Fruit fly (Drosophila melanogaster) whole organism, embryonic: ENCODE data around the gene Pp1-87B.

Experiments
- ATbp ChIP-seq: fragments of 200-800 bp; sonication (Bioruptor generic); optimal IDR thresholded peaks from 2 replicates; lab custom pipeline; 2017; ENCODE audit warnings: missing biosample characterization, mild to moderate bottlenecking, missing genetic modification characterization, missing genetic modification reagents
- CG10147 ChIP-seq: fragments of 200-800 bp; sonication (Bioruptor generic); optimal IDR thresholded peaks from 2 replicates; lab custom pipeline; 2019; ENCODE audit warnings: missing biosample characterization, mild to moderate bottlenecking, missing genetic modification characterization, moderate library complexity
- CG10321 ChIP-seq: fragments of 200-800 bp; sonication (Bioruptor generic); IDR thresholded peaks from 2 replicates; pipeline ENCODE4 v1.3.6; 2022; ENCODE audit warnings: missing biosample characterization, missing genetic modification characterization
- CG11695 ChIP-seq: fragments of 200-800 bp; sonication (Bioruptor generic); IDR thresholded peaks from 3 replicates; pipeline ENCODE4 v1.3.6; 2022; ENCODE audit warnings: missing biosample characterization, missing genetic modification characterization
- CG1233 ChIP-seq: fragments of 200-800 bp; sonication (Bioruptor generic); optimal IDR thresholded peaks from 4 replicates; lab custom pipeline; 2018; ENCODE audit warnings: missing biosample characterization, mild to moderate bottlenecking, missing genetic modification characterization
- CG14860 ChIP-seq: fragments of 200-800 bp; sonication (Bioruptor generic); IDR thresholded peaks from 3 replicates; pipeline ENCODE4 v1.3.6; 2022; ENCODE audit warnings: missing biosample characterization, missing genetic modification characterization; ENCODE audit not compliant: partially characterized antibody
- CG17361 ChIP-seq: fragments of 200-800 bp; sonication (Bioruptor generic); IDR thresholded peaks from 3 replicates; pipeline ENCODE4 v1.3.6; 2022; ENCODE audit warnings: missing biosample characterization, missing genetic modification characterization
- CG17385 ChIP-seq: fragments of 200-800 bp; sonication (Bioruptor generic); optimal IDR thresholded peaks from 3 replicates; lab custom pipeline; 2018; ENCODE audit warnings: missing biosample characterization, mild to moderate bottlenecking, missing genetic modification characterization
- CG17612 ChIP-seq: fragments of 200-800 bp; sonication (Bioruptor generic); IDR thresholded peaks from 2 replicates; pipeline ENCODE4 v1.3.6; 2022; ENCODE audit warnings: missing biosample characterization, missing genetic modification characterization
- CG17912 ChIP-seq: fragments of 200-800 bp; sonication (Bioruptor generic); optimal IDR thresholded peaks from 2 replicates; lab custom pipeline; 2018; ENCODE audit warnings: missing biosample characterization, mild to moderate bottlenecking, missing genetic modification characterization
- CG18476 ChIP-seq: fragments of 200-800 bp; sonication (Bioruptor generic); optimal IDR thresholded peaks from 2 replicates; lab custom pipeline; 2016; ENCODE audit warnings: missing biosample characterization, mild to moderate bottlenecking, missing genetic modification characterization
- CG2202 ChIP-seq: fragments of 200-800 bp; sonication (Bioruptor generic); optimal IDR thresholded peaks from 2 replicates; lab custom pipeline; 2018; ENCODE audit warnings: missing biosample characterization, mild to moderate bottlenecking, missing genetic modification characterization
- CG2712 ChIP-seq: fragments of 200-800 bp; optimal IDR thresholded peaks from 3 replicates; lab custom pipeline; 2019; ENCODE audit warnings: missing biosample characterization, mild to moderate bottlenecking, missing genetic modification characterization, moderate library complexity
- CG30403 ChIP-seq: fragments of 200-800 bp; sonication (Bioruptor generic); optimal IDR thresholded peaks from 3 replicates; lab custom pipeline; 2016; ENCODE audit warnings: missing biosample characterization, missing genetic modification characterization
- CG3847 ChIP-seq: fragments of 200-800 bp; sonication (Bioruptor generic); IDR thresholded peaks from 2 replicates; pipeline ENCODE4 v1.3.6; 2022; ENCODE audit warnings: missing biosample characterization, missing genetic modification characterization
- CG43689 ChIP-seq: fragments of 200-800 bp; sonication (Bioruptor generic); IDR thresholded peaks from 2 replicates; pipeline ENCODE4 v1.3.6; 2022; ENCODE audit warnings: missing biosample characterization, missing genetic modification characterization
- CG4617 ChIP-seq: fragments of 200-800 bp; sonication (Bioruptor generic); optimal IDR thresholded peaks from 3 replicates; lab custom pipeline; 2016; ENCODE audit warnings: missing biosample characterization, missing genetic modification characterization, borderline replicate concordance
- CG4820 ChIP-seq: fragments of 200-800 bp; sonication (Bioruptor generic); optimal IDR thresholded peaks from 3 replicates; lab custom pipeline; 2016; ENCODE audit warnings: missing biosample characterization, missing genetic modification characterization
- CG6765 ChIP-seq: fragments of 200-800 bp; sonication (Bioruptor generic); optimal IDR thresholded peaks from 3 replicates; lab custom pipeline; 2017; ENCODE audit warnings: missing biosample characterization, mild to moderate bottlenecking, missing genetic modification characterization
- CG9609 ChIP-seq: fragments of 200-800 bp; sonication (Bioruptor generic); optimal IDR thresholded peaks from 3 replicates; lab custom pipeline; 2016; ENCODE audit warnings: missing biosample characterization, missing genetic modification characterization
- CG9797 ChIP-seq: fragments of 200-800 bp; sonication (Bioruptor generic); optimal IDR thresholded peaks from 3 replicates; lab custom pipeline; 2018; ENCODE audit warnings: missing biosample characterization, mild to moderate bottlenecking, missing genetic modification characterization
- CoRest ChIP-seq: fragments of 200-800 bp; sonication (Bioruptor generic); optimal IDR thresholded peaks from 3 replicates; lab custom pipeline; 2018; ENCODE audit warnings: missing biosample characterization, mild to moderate bottlenecking, missing genetic modification characterization, moderate library complexity
- Dek ChIP-seq: fragments of 200-800 bp; sonication (Bioruptor generic); optimal IDR thresholded peaks from 3 replicates; lab custom pipeline; 2019; ENCODE audit warnings: missing biosample characterization, mild to moderate bottlenecking, missing genetic modification characterization, moderate library complexity
- Doc2 ChIP-seq: fragments of 200-800 bp; sonication (Bioruptor generic); IDR thresholded peaks from 2 replicates; pipeline ENCODE4 v1.3.6; 2022; ENCODE audit warnings: missing biosample characterization, missing genetic modification characterization
- Dp ChIP-seq: fragments of 200-800 bp; sonication (Bioruptor generic); optimal IDR thresholded peaks from 2 replicates; lab custom pipeline; 2018; ENCODE audit warnings: missing biosample characterization, mild to moderate bottlenecking, missing genetic modification characterization, moderate library complexity
- Eip74EF ChIP-seq, 2 experiments: fragments of 200-800 bp in 1 of 2; fragments of >200 bp in 1 of 2; sonication (Bioruptor generic) in 1 of 2; optimal IDR thresholded peaks; 2 replicates each; lab custom pipeline; 2017 to 2019; ENCODE audit warnings: missing biosample characterization in 2 of 2, missing genetic modification characterization in 2 of 2, mild to moderate bottlenecking in 1 of 2, moderate library complexity in 1 of 2
- Fer3 ChIP-seq: fragments of 200-800 bp; sonication (Bioruptor generic); optimal IDR thresholded peaks from 2 replicates; lab custom pipeline; 2018; ENCODE audit warnings: missing biosample characterization, mild to moderate bottlenecking, missing genetic modification characterization, moderate library complexity
- Gug ChIP-seq: fragments of 200-800 bp; sonication (Bioruptor generic); IDR thresholded peaks from 4 replicates; pipeline ENCODE4 v1.3.6; 2022; ENCODE audit warnings: missing biosample characterization, missing genetic modification characterization
- Lpt ChIP-seq: fragments of >200 bp; optimal IDR thresholded peaks from 2 replicates; lab custom pipeline; 2018; ENCODE audit warnings: missing biosample characterization, missing genetic modification characterization
- MBD-R2 ChIP-seq: fragments of 200-800 bp; sonication (Bioruptor generic); IDR thresholded peaks from 2 replicates; pipeline ENCODE4 v1.3.6; 2022; ENCODE audit warnings: missing biosample characterization, missing genetic modification characterization
- Max ChIP-seq: fragments of 200-800 bp; sonication (Bioruptor generic); optimal IDR thresholded peaks from 2 replicates; lab custom pipeline; 2016; ENCODE audit warnings: missing biosample characterization, mild to moderate bottlenecking, missing genetic modification characterization
- Nf-YC ChIP-seq: fragments of 200-800 bp; optimal IDR thresholded peaks from 3 replicates; lab custom pipeline; 2019; ENCODE audit warnings: missing biosample characterization, mild to moderate bottlenecking, missing genetic modification characterization, moderate library complexity
- Poxn ChIP-seq: fragments of 200-800 bp; sonication (Bioruptor generic); IDR thresholded peaks from 2 replicates; pipeline ENCODE4 v1.3.6; 2022; ENCODE audit warnings: missing biosample characterization, missing genetic modification characterization
- Taf1 ChIP-seq: fragments of 200-800 bp; sonication (Bioruptor generic); IDR thresholded peaks from 2 replicates; pipeline ENCODE4 v1.3.6; 2022; ENCODE audit warnings: missing biosample characterization, missing genetic modification characterization
- Tbp ChIP-seq: fragments of >200 bp; optimal IDR thresholded peaks from 2 replicates; lab custom pipeline; 2018; ENCODE audit warnings: missing biosample characterization, missing genetic modification characterization
- Usf ChIP-seq: fragments of 200-800 bp; sonication (Bioruptor generic); optimal IDR thresholded peaks from 2 replicates; lab custom pipeline; 2017; ENCODE audit warnings: missing genotype, missing biosample characterization, missing genetic modification characterization
- disco-r ChIP-seq: fragments of 200-800 bp; sonication (Bioruptor generic); optimal IDR thresholded peaks from 2 replicates; lab custom pipeline; 2016; ENCODE audit warnings: missing biosample characterization, missing genetic modification characterization
- dmrt11E ChIP-seq: fragments of 200-800 bp; sonication (Bioruptor generic); optimal IDR thresholded peaks from 3 replicates; lab custom pipeline; 2018; ENCODE audit warnings: missing biosample characterization, mild to moderate bottlenecking, missing genetic modification characterization, moderate library complexity
- en ChIP-seq: fragments of 200-800 bp; sonication (Bioruptor generic); optimal IDR thresholded peaks from 2 replicates; lab custom pipeline; 2016; ENCODE audit warnings: missing biosample characterization, missing genetic modification characterization
- fd64A ChIP-seq: fragments of 200-800 bp; sonication (Bioruptor generic); optimal IDR thresholded peaks from 3 replicates; lab custom pipeline; 2018; ENCODE audit warnings: missing biosample characterization, mild to moderate bottlenecking, missing genetic modification characterization
- gcm2 ChIP-seq: fragments of 200-800 bp; sonication (Bioruptor generic); optimal IDR thresholded peaks from 2 replicates; lab custom pipeline; 2016; ENCODE audit warnings: missing biosample characterization, missing genetic modification characterization
- gem ChIP-seq: fragments of 200-800 bp; sonication (Bioruptor generic); optimal IDR thresholded peaks from 2 replicates; lab custom pipeline; 2019; ENCODE audit warnings: missing biosample characterization, mild to moderate bottlenecking, missing genetic modification characterization, moderate library complexity
- h ChIP-seq: fragments of >200 bp; optimal IDR thresholded peaks from 2 replicates; lab custom pipeline; 2017
- hth ChIP-seq: fragments of >200 bp; optimal IDR thresholded peaks from 2 replicates; lab custom pipeline; 2017; ENCODE audit warnings: inconsistent platforms
- jing ChIP-seq: fragments of 200-800 bp; sonication (Bioruptor generic); optimal IDR thresholded peaks from 2 replicates; lab custom pipeline; 2018; ENCODE audit warnings: missing biosample characterization, mild to moderate bottlenecking, missing genetic modification characterization
- mirr ChIP-seq: fragments of 200-800 bp; sonication (Bioruptor generic); optimal IDR thresholded peaks from 3 replicates; lab custom pipeline; 2018; ENCODE audit warnings: missing biosample characterization, mild to moderate bottlenecking, missing genetic modification characterization
- onecut ChIP-seq: fragments of 200-800 bp; sonication (Bioruptor generic); IDR thresholded peaks from 2 replicates; pipeline ENCODE4 v1.3.6; 2022; ENCODE audit warnings: missing biosample characterization, missing genetic modification characterization
- org-1 ChIP-seq: fragments of 200-800 bp; sonication (Bioruptor generic); optimal IDR thresholded peaks from 2 replicates; lab custom pipeline; 2017; ENCODE audit warnings: missing biosample characterization, missing genetic modification characterization
- pnt ChIP-seq: fragments of 200-800 bp; sonication (Bioruptor generic); optimal IDR thresholded peaks from 3 replicates; lab custom pipeline; 2016; ENCODE audit warnings: missing biosample characterization, missing genetic modification characterization
- sens ChIP-seq: fragments of 200-800 bp; sonication (Bioruptor generic); peaks from one replicate; lab custom pipeline; 2016; ENCODE audit warnings: missing biosample characterization, missing genetic modification characterization
- sima ChIP-seq: fragments of 200-800 bp; sonication (Bioruptor generic); optimal IDR thresholded peaks from 2 replicates; lab custom pipeline; 2016; ENCODE audit warnings: missing biosample characterization, missing genetic modification characterization
- slbo ChIP-seq: fragments of 200-800 bp; sonication (Bioruptor generic); IDR thresholded peaks from 2 replicates; pipeline ENCODE4 v1.3.6; 2022; ENCODE audit warnings: missing biosample characterization, missing genetic modification characterization
- twi ChIP-seq: fragments of 200-800 bp; optimal IDR thresholded peaks from 2 replicates; lab custom pipeline; 2019; ENCODE audit warnings: missing biosample characterization, mild to moderate bottlenecking, missing genetic modification characterization, moderate library complexity

The Pp1-87B gene

dm6 chr3R:12433764-12434163 lies 8.0 kb upstream of the Pp1-87B start, which contains the start of the genes Aos1 and Srlp (continued):
- TF ChIP-seq CG4617 (peak; percentile 72), disco-r (GFP tag; lab: Kevin White, UChicago) (no peak), CG9609 (GFP tag; lab: Kevin White, UChicago) (no peak), h (lab: Kevin White, UChicago) (no peak), pnt (GFP tag; lab: Kevin White, UChicago) (no peak), Dek (tag; lab: Kevin White, UChicago) (peak; percentile 63), Dp (GFP tag; lab: Kevin White, UChicago) (peak; percentile 50), fd64A (GFP tag; lab: Kevin White, UChicago) (no peak), slbo (0 out of 2 replicates have a peak, but pooled peaks have one; percentile 40), CoRest (tag; lab: Kevin White, UChicago) (peak; percentile 83), Doc2 (GFP tag; lab: Robert Waterston, UW) (no peak), Poxn (GFP tag; lab: Robert Waterston, UW) (no peak), CG3847 (GFP tag; lab: Robert Waterston, UW) (peak; percentile 55; the same call in 1 of the 2 replicates), en (GFP tag; lab: Kevin White, UChicago) (no peak), CG2712 (peak; percentile 76), CG2202 (tag; lab: Kevin White, UChicago) (no peak), Gug (GFP tag; lab: Robert Waterston, UW) (peak; percentile 1; the same call in 1 of the 4 replicates), gcm2 (GFP tag; lab: Kevin White, UChicago) (no peak), CG30403 (peak; percentile 73), Max (GFP tag; lab: Kevin White, UChicago) (peak; percentile 56), CG10147 (GFP tag; lab: Kevin White, UChicago) (peak; percentile 62), MBD-R2 (GFP tag; lab: Robert Waterston, UW) (peak; percentile 69), Nf-YC (tag; lab: Kevin White, UChicago) (peak; percentile 69), dmrt11E (tag; lab: Kevin White, UChicago) (peak; percentile 51), jing (GFP tag; lab: Kevin White, UChicago) (no peak), CG17385 (peak; percentile 51), ATbp (no peak), Lpt (no peak), CG43689 (GFP tag; lab: Robert Waterston, UW) (no peak), hth (lab: Kevin White, UChicago) (no peak), onecut (GFP tag; lab: Robert Waterston, UW) (no peak), Taf1 (GFP tag; lab: Robert Waterston, UW) (no peak), mirr (GFP tag; lab: Kevin White, UChicago) (no peak), Tbp (GFP tag; lab: Kevin White, UChicago) (no peak), Eip74EF (GFP tag; optimal IDR thresholded peaks at IDR 0.05; lab: Kevin White, UChicago) (no peak), CG17612 (GFP tag; lab: Robert Waterston, UW) (no peak), CG4820 (GFP tag; lab: Kevin White, UChicago) (peak; percentile 19), CG18476 (GFP tag; lab: Kevin White, UChicago) (no peak), gem (tag; lab: Kevin White, UChicago) (no peak), CG1233 (peak; percentile 45), CG6765 (GFP tag; lab: Kevin White, UChicago) (no peak), org-1 (no peak), CG17361 (GFP tag; lab: Robert Waterston, UW) (peak; percentile 77), Fer3 (tag; lab: Kevin White, UChicago) (peak; percentile 54), twi (tag; lab: Kevin White, UChicago) (peak; percentile 46), CG11695 (GFP tag; lab: Robert Waterston, UW) (no peak), CG9797 (GFP tag; lab: Kevin White, UChicago) (peak; percentile 63), CG14860 (no peak), sens (GFP tag; lab: Kevin White, UChicago) (peak; percentile 67), Usf (GFP tag; lab: Kevin White, UChicago) (peak; percentile 9), sima (GFP tag; lab: Kevin White, UChicago) (no peak), CG17912 (GFP tag; lab: Kevin White, UChicago) (peak; percentile 3), CG10321 (no peak)
